Worm (Caenorhabditis elegans): Measurements from ENCODE around the gene F26D11.2.

DNA sequence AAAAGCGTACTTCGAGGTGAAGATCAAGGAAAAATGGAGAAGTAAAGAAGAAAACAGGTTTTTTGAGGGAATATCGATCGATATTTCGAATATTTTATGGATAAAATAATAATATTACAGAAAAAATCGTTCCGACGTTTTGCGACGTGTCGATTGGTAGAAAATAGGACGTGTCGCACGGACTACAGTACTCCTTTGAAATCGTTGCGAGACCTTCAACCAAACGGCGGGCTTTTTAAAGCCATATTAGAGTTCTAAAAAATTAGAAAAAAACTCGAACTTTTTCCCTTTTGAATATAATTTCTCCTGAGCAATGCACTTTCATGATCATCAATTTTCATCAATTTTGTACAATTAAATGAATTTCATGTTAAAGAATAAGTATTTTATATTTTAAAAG lies 51.0 kb downstream of the F26D11.2 start, which contains the start of gene Y97E10AR.4:
- TF ChIP-seq nhr-237 (tag; optimal IDR thresholded peaks at IDR 0.05) = no peak
- no peak for TF ChIP-seq ama-1 (optimal IDR thresholded peaks at IDR 0.05)
- TF ChIP-seq sem-4 (tag; optimal IDR thresholded peaks at IDR 0.05) = no peak
- TF ChIP-seq sma-3 (GFP tag; optimal IDR thresholded peaks at IDR 0.05) = no peak
- no peak for TF ChIP-seq unc-62 (GFP tag; optimal IDR thresholded peaks at IDR 0.05)
- no peak for TF ChIP-seq elt-3 (tag; optimal IDR thresholded peaks at IDR 0.05)
- no peak for TF ChIP-seq lin-13 (GFP tag; optimal IDR thresholded peaks at IDR 0.05)
